Worm (Caenorhabditis elegans) whole organism, L2 larva: ENCODE data around the gene F31D5.2.

Source experiments
- R02D3.7 ChIP-seq: fragments of 150-350 bp; optimal IDR thresholded peaks from 2 replicates; lab custom pipeline; 2014; ENCODE audit warnings: missing biosample characterization, missing genetic modification characterization
- ZK546.5 ChIP-seq: sonication (generic microtip); optimal IDR thresholded peaks from 2 replicates; lab custom pipeline; 2017; ENCODE audit warnings: missing biosample characterization, missing genetic modification characterization
- ama-1 ChIP-seq: fragments of 150-350 bp; optimal IDR thresholded peaks from 2 replicates; lab custom pipeline; 2018; ENCODE audit warnings: inconsistent platforms
- crh-2 ChIP-seq: sonication (generic microtip); optimal IDR thresholded peaks from 2 replicates; lab custom pipeline; 2017; ENCODE audit warnings: missing biosample characterization, missing genetic modification characterization
- elt-3 ChIP-seq: sonication (generic microtip); optimal IDR thresholded peaks from 2 replicates; lab custom pipeline; 2017; ENCODE audit warnings: missing biosample characterization, missing genetic modification characterization
- fos-1 ChIP-seq: fragments of 150-350 bp; optimal IDR thresholded peaks from 2 replicates; lab custom pipeline; 2014; ENCODE audit warnings: missing biosample characterization, missing genetic modification characterization
- lin-13 ChIP-seq: fragments of 150-350 bp; optimal IDR thresholded peaks from 2 replicates; lab custom pipeline; 2014; ENCODE audit warnings: missing biosample characterization, missing genetic modification reagents, missing genetic modification characterization
- mdl-1 ChIP-seq, 2 experiments: fragments of 150-350 bp in 1 of 2; sonication (generic microtip) in 1 of 2; optimal IDR thresholded peaks; 2 replicates each; lab custom pipeline; 2017; ENCODE audit warnings: missing biosample characterization in 2 of 2, missing genetic modification characterization in 2 of 2
- nhr-11 ChIP-seq: fragments of 150-350 bp; optimal IDR thresholded peaks from 2 replicates; lab custom pipeline; 2014; ENCODE audit warnings: missing biosample characterization, missing genetic modification characterization
- nhr-237 ChIP-seq: fragments of 150-350 bp; optimal IDR thresholded peaks from 2 replicates; lab custom pipeline; 2014; ENCODE audit warnings: missing biosample characterization, missing genetic modification characterization
- nhr-77 ChIP-seq: fragments of 150-350 bp; optimal IDR thresholded peaks from 2 replicates; lab custom pipeline; 2014; ENCODE audit warnings: missing biosample characterization, missing genetic modification characterization
- ztf-11 ChIP-seq: sonication (generic microtip); optimal IDR thresholded peaks from 2 replicates; lab custom pipeline; 2017; ENCODE audit warnings: missing biosample characterization, missing genetic modification characterization

- TF ChIP-seq lin-13: no peak
- TF ChIP-seq nhr-237 (tag; lab: Kevin White, UChicago): no peak
- no peak for TF ChIP-seq fos-1 (tag; lab: Kevin White, UChicago)
- no peak for TF ChIP-seq ama-1 (lab: Kevin White, UChicago)
- TF ChIP-seq nhr-11 (tag; lab: Kevin White, UChicago): no peak
- no peak for TF ChIP-seq R02D3.7 (tag; lab: Kevin White, UChicago)
- TF ChIP-seq ztf-11 (tag; lab: Kevin White, UChicago): no peak
- no peak for TF ChIP-seq elt-3 (tag; lab: Kevin White, UChicago)
- TF ChIP-seq crh-2: no peak
- TF ChIP-seq nhr-77: no peak
- no peak for TF ChIP-seq ZK546.5 (tag; lab: Kevin White, UChicago)
- TF ChIP-seq mdl-1 (tag; optimal IDR thresholded peaks at IDR 0.05; lab: Kevin White, UChicago): no peak
Measured at ce11 chrII:4238963-4239362, 23.5 kb downstream of the F31D5.2 start.
